Fruit fly (Drosophila melanogaster) whole organism, embryonic: Measurements from ENCODE around the gene smo.

Experiments
- Awh ChIP-seq: fragments of 200-800 bp; sonication (Bioruptor generic); IDR thresholded peaks from 2 replicates; pipeline ENCODE4, ENCODE4 v1.3.6; 2022; ENCODE audit warnings: missing biosample characterization, missing genetic modification characterization
- BEAF-32 ChIP-seq: fragments of 200-800 bp; sonication (Bioruptor generic); optimal IDR thresholded peaks from 3 replicates; lab custom pipeline; 2017; ENCODE audit warnings: missing biosample characterization, missing genetic modification characterization, mild to moderate bottlenecking, moderate library complexity, missing genetic modification reagents
- CG10366 ChIP-seq: fragments of 200-800 bp; sonication (Bioruptor generic); IDR thresholded peaks from 2 replicates; pipeline ENCODE4 v1.3.6; 2022; ENCODE audit warnings: missing biosample characterization, missing genetic modification characterization
- CG15514 ChIP-seq: fragments of 200-800 bp; sonication (Bioruptor generic); optimal IDR thresholded peaks from 3 replicates; lab custom pipeline; 2017; ENCODE audit warnings: missing biosample characterization, missing genetic modification characterization, mild to moderate bottlenecking, moderate library complexity, missing genetic modification reagents
- CG17802 ChIP-seq: fragments of 200-800 bp; sonication (Bioruptor generic); optimal IDR thresholded peaks from 2 replicates; lab custom pipeline; 2018; ENCODE audit warnings: missing biosample characterization, mild to moderate bottlenecking, missing genetic modification characterization, moderate library complexity
- CG2116 ChIP-seq: fragments of 200-800 bp; sonication (Bioruptor generic); optimal IDR thresholded peaks from 3 replicates; lab custom pipeline; 2018; ENCODE audit warnings: missing biosample characterization, mild to moderate bottlenecking, missing genetic modification characterization
- CG31365 ChIP-seq: fragments of 200-800 bp; sonication (Bioruptor generic); optimal IDR thresholded peaks from 2 replicates; lab custom pipeline; 2018; ENCODE audit warnings: missing biosample characterization, mild to moderate bottlenecking, missing genetic modification characterization
- CG34422 ChIP-seq: fragments of 200-800 bp; sonication (Bioruptor generic); IDR thresholded peaks from 3 replicates; pipeline ENCODE4 v1.3.6; 2022; ENCODE audit warnings: missing biosample characterization, missing genetic modification characterization
- CG6272 ChIP-seq: fragments of 200-800 bp; sonication (Bioruptor generic); IDR thresholded peaks from 2 replicates; pipeline ENCODE4 v1.3.6; 2022; ENCODE audit warnings: missing biosample characterization, missing genetic modification characterization
- CG7372 ChIP-seq: fragments of 200-800 bp; sonication (Bioruptor generic); IDR thresholded peaks from 2 replicates; pipeline ENCODE4 v1.3.6; 2022; ENCODE audit warnings: missing biosample characterization, missing genetic modification characterization
- CG7786 ChIP-seq: fragments of 200-800 bp; sonication (Bioruptor generic); optimal IDR thresholded peaks from 2 replicates; lab custom pipeline; 2016; ENCODE audit warnings: missing biosample characterization, missing genetic modification characterization
- CG9797 ChIP-seq: fragments of 200-800 bp; sonication (Bioruptor generic); optimal IDR thresholded peaks from 3 replicates; lab custom pipeline; 2018; ENCODE audit warnings: missing biosample characterization, mild to moderate bottlenecking, missing genetic modification characterization
- CTCF ChIP-seq: fragments of 200-800 bp; sonication (Bioruptor generic); optimal IDR thresholded peaks from 2 replicates; lab custom pipeline; 2017; ENCODE audit warnings: missing biosample characterization, mild to moderate bottlenecking, missing genetic modification characterization, moderate library complexity
- Dll ChIP-seq: fragments of 200-800 bp; sonication (Bioruptor generic); IDR thresholded peaks from 4 replicates; pipeline ENCODE4 v1.3.6; 2022; ENCODE audit warnings: missing biosample characterization, missing genetic modification characterization; ENCODE audit not compliant: partially characterized antibody
- E2f2 ChIP-seq: fragments of 200-800 bp; sonication (Bioruptor generic); IDR thresholded peaks from 2 replicates; pipeline ENCODE4 v1.3.6; 2022; ENCODE audit warnings: missing biosample characterization, missing genetic modification characterization
- ERR ChIP-seq: fragments of 200-800 bp; sonication (Bioruptor generic); optimal IDR thresholded peaks from 2 replicates; lab custom pipeline; 2016; ENCODE audit warnings: missing biosample characterization, missing genetic modification characterization
- Ets65A ChIP-seq: fragments of 200-800 bp; sonication (Bioruptor generic); peaks from one replicate; lab custom pipeline; 2016; ENCODE audit warnings: missing biosample characterization, missing genetic modification characterization
- GATAe ChIP-seq: fragments of 200-800 bp; sonication (Bioruptor generic); conservative IDR thresholded peaks from 2 replicates; pipeline ENCODE4 v1.3.6; 2022; ENCODE audit warnings: missing biosample characterization, missing genetic modification characterization
- HHEX ChIP-seq: fragments of 200-800 bp; sonication (Bioruptor generic); optimal IDR thresholded peaks from 3 replicates; lab custom pipeline; 2017; ENCODE audit warnings: missing biosample characterization, mild to moderate bottlenecking, missing genetic modification characterization, missing genetic modification reagents
- HLH3B ChIP-seq: fragments of 200-800 bp; sonication (Bioruptor generic); IDR thresholded peaks from 2 replicates; pipeline ENCODE4 v1.3.6; 2022; ENCODE audit warnings: missing biosample characterization, missing genetic modification characterization
- HLHmδ ChIP-seq: fragments of 200-800 bp; sonication (Bioruptor generic); optimal IDR thresholded peaks from 2 replicates; lab custom pipeline; 2018; ENCODE audit warnings: missing biosample characterization, mild to moderate bottlenecking, missing genetic modification characterization, moderate library complexity
- HmgZ ChIP-seq: fragments of 200-800 bp; sonication (Bioruptor generic); optimal IDR thresholded peaks from 2 replicates; lab custom pipeline; 2018; ENCODE audit warnings: missing biosample characterization, mild to moderate bottlenecking, missing genetic modification characterization
- Hr51 ChIP-seq, 2 experiments: fragments of 200-800 bp; sonication (Bioruptor generic); optimal IDR thresholded peaks; 2 replicates in 1 of 2; 3 replicates in 1 of 2; lab custom pipeline; 2016 to 2018; ENCODE audit warnings: missing biosample characterization in 2 of 2, missing genetic modification characterization in 2 of 2, mild to moderate bottlenecking in 1 of 2, moderate library complexity in 1 of 2
- MBD-R2 ChIP-seq: fragments of 200-800 bp; sonication (Bioruptor generic); IDR thresholded peaks from 2 replicates; pipeline ENCODE4 v1.3.6; 2022; ENCODE audit warnings: missing biosample characterization, missing genetic modification characterization
- Med ChIP-seq: fragments of 200-800 bp; sonication (Bioruptor generic); peaks from one replicate; lab custom pipeline; 2016; ENCODE audit warnings: missing biosample characterization, missing genetic modification characterization, mild to moderate bottlenecking, inconsistent platforms, moderate library complexity
- Meics ChIP-seq: fragments of 200-800 bp; sonication (Bioruptor generic); optimal IDR thresholded peaks from 2 replicates; lab custom pipeline; 2017; ENCODE audit warnings: missing biosample characterization, mild to moderate bottlenecking, missing genetic modification characterization
- Myb ChIP-seq: fragments of 200-800 bp; sonication (Bioruptor generic); optimal IDR thresholded peaks from 2 replicates; lab custom pipeline; 2016; ENCODE audit warnings: missing biosample characterization, missing genetic modification characterization
- NC2α ChIP-seq: fragments of 200-800 bp; sonication (Bioruptor generic); optimal IDR thresholded peaks from 2 replicates; lab custom pipeline; 2016; ENCODE audit warnings: missing biosample characterization, missing genetic modification characterization
- Nf-YB ChIP-seq: fragments of 200-800 bp; sonication (Bioruptor generic); optimal IDR thresholded peaks from 3 replicates; lab custom pipeline; 2019; ENCODE audit warnings: missing biosample characterization, mild to moderate bottlenecking, missing genetic modification characterization, moderate library complexity
- Pdp1 ChIP-seq, 2 experiments: fragments of 200-800 bp; sonication (Bioruptor generic); optimal IDR thresholded peaks; 3 replicates each; lab custom pipeline; 2016; ENCODE audit warnings: missing biosample characterization in 2 of 2, missing genetic modification characterization in 2 of 2, mild to moderate bottlenecking in 1 of 2, moderate library complexity in 1 of 2
- Poxn ChIP-seq: fragments of 200-800 bp; sonication (Bioruptor generic); IDR thresholded peaks from 2 replicates; pipeline ENCODE4 v1.3.6; 2022; ENCODE audit warnings: missing biosample characterization, missing genetic modification characterization
- Sry-δ ChIP-seq: fragments of 200-800 bp; sonication (Bioruptor generic); optimal IDR thresholded peaks from 2 replicates; lab custom pipeline; 2016; ENCODE audit warnings: missing biosample characterization, missing genetic modification characterization
- Taf1 ChIP-seq: fragments of 200-800 bp; sonication (Bioruptor generic); IDR thresholded peaks from 2 replicates; pipeline ENCODE4 v1.3.6; 2022; ENCODE audit warnings: missing biosample characterization, missing genetic modification characterization
- Xrp1 ChIP-seq: fragments of 200-800 bp; sonication (Bioruptor generic); IDR thresholded peaks from 2 replicates; pipeline ENCODE4 v1.3.6; 2022; ENCODE audit warnings: missing biosample characterization, missing genetic modification characterization
- YL-1 ChIP-seq: fragments of 200-800 bp; sonication (Bioruptor generic); optimal IDR thresholded peaks from 3 replicates; lab custom pipeline; 2017; ENCODE audit warnings: missing biosample characterization, mild to moderate bottlenecking, missing genetic modification characterization
- amos ChIP-seq: fragments of 200-800 bp; sonication (Bioruptor generic); IDR thresholded peaks from 2 replicates; pipeline ENCODE4 v1.3.6; 2022; ENCODE audit warnings: missing biosample characterization, missing genetic modification characterization; ENCODE audit not compliant: partially characterized antibody
- ato ChIP-seq: fragments of 200-800 bp; sonication (Bioruptor generic); IDR thresholded peaks from 2 replicates; pipeline ENCODE4 v1.3.6; 2022; ENCODE audit warnings: missing biosample characterization, missing genetic modification characterization; ENCODE audit not compliant: partially characterized antibody
- bbx ChIP-seq: fragments of 200-800 bp; sonication (Bioruptor generic); IDR thresholded peaks from 2 replicates; pipeline ENCODE4 v1.3.6; 2022; ENCODE audit warnings: missing biosample characterization, missing genetic modification characterization; ENCODE audit not compliant: partially characterized antibody
- bigmax ChIP-seq: fragments of 200-800 bp; sonication (Bioruptor generic); optimal IDR thresholded peaks from 2 replicates; lab custom pipeline; 2018; ENCODE audit warnings: missing biosample characterization, mild to moderate bottlenecking, missing genetic modification characterization
- crol ChIP-seq: fragments of 200-800 bp; sonication (Bioruptor generic); IDR thresholded peaks from 2 replicates; pipeline ENCODE4 v1.3.6; 2022; ENCODE audit warnings: missing biosample characterization, missing genetic modification characterization
- ems ChIP-seq: fragments of 200-800 bp; sonication (Bioruptor generic); optimal IDR thresholded peaks from 3 replicates; lab custom pipeline; 2016; ENCODE audit warnings: missing biosample characterization, missing genetic modification characterization
- fd102C ChIP-seq: fragments of 200-800 bp; sonication (Bioruptor generic); optimal IDR thresholded peaks from 2 replicates; lab custom pipeline; 2018; ENCODE audit warnings: missing biosample characterization, mild to moderate bottlenecking, missing genetic modification characterization, moderate library complexity
- gfzf ChIP-seq: fragments of 200-800 bp; sonication (Bioruptor generic); optimal IDR thresholded peaks from 2 replicates; lab custom pipeline; 2016; ENCODE audit warnings: missing biosample characterization, mild to moderate bottlenecking, missing genetic modification characterization, moderate library complexity
- hbn ChIP-seq: fragments of 200-800 bp; sonication (Bioruptor generic); IDR thresholded peaks from 2 replicates; pipeline ENCODE4 v1.3.6; 2022; ENCODE audit warnings: missing biosample characterization, missing genetic modification characterization; ENCODE audit not compliant: partially characterized antibody
- jumu ChIP-seq: fragments of 200-800 bp; sonication (Bioruptor generic); optimal IDR thresholded peaks from 3 replicates; lab custom pipeline; 2016; ENCODE audit warnings: missing biosample characterization, missing genetic modification characterization
- sima ChIP-seq: fragments of 200-800 bp; sonication (Bioruptor generic); optimal IDR thresholded peaks from 2 replicates; lab custom pipeline; 2016; ENCODE audit warnings: missing biosample characterization, missing genetic modification characterization
- slp2 ChIP-seq: fragments of 200-800 bp; sonication (Bioruptor generic); optimal IDR thresholded peaks from 2 replicates; lab custom pipeline; 2016; ENCODE audit warnings: missing biosample characterization, missing genetic modification characterization
- sna ChIP-seq: fragments of 200-800 bp; sonication (Bioruptor generic); IDR thresholded peaks from 2 replicates; pipeline ENCODE4 v1.3.6; 2022; ENCODE audit warnings: missing biosample characterization, missing genetic modification characterization; ENCODE audit not compliant: partially characterized antibody
- so ChIP-seq: fragments of 200-800 bp; sonication (Bioruptor generic); IDR thresholded peaks from 3 replicates; pipeline ENCODE4 v1.3.6; 2022; ENCODE audit warnings: missing biosample characterization, missing genetic modification characterization
- wor ChIP-seq: fragments of 200-800 bp; sonication (Bioruptor generic); IDR thresholded peaks from 2 replicates; pipeline ENCODE4 v1.3.6; 2022; ENCODE audit warnings: missing biosample characterization, missing genetic modification characterization

The smo gene

dm6 chr2L:291657-292056 lies 14.3 kb downstream of the smo start, which contains the start of gene CG3625 (continued):
- peak; percentile 20; the same call in 1 of the 2 replicates for TF ChIP-seq amos (GFP tag; lab: Robert Waterston, UW)
- no peak for TF ChIP-seq Meics
- no peak for TF ChIP-seq Awh (GFP tag; lab: Robert Waterston, UW)
- TF ChIP-seq Med: peak; percentile 81
- peak; percentile 10; the same call in 1 of the 2 replicates for TF ChIP-seq sna (GFP tag; lab: Robert Waterston, UW)
- no peak for TF ChIP-seq CG2116
- TF ChIP-seq sima (GFP tag; lab: Kevin White, UChicago): no peak
- TF ChIP-seq Hr51 (GFP tag; optimal IDR thresholded peaks at IDR 0.05; lab: Kevin White, UChicago): no peak
- TF ChIP-seq CG7372 (GFP tag; lab: Robert Waterston, UW): 0 out of 2 replicates have a peak, but pooled peaks have one; percentile 43
- no peak for TF ChIP-seq fd102C (GFP tag; lab: Kevin White, UChicago)

dm6 chr2L:292301-292700 lies 14.9 kb downstream of the smo start, which contains the start of gene CG11562:
TSS of gene CG11562 (plus strand) at chr2L:292419.
- TF ChIP-seq NC2α (GFP tag; lab: Kevin White, UChicago) (no peak), HHEX (GFP tag; lab: Kevin White, UChicago) (no peak), HLHmδ (GFP tag; lab: Kevin White, UChicago) (no peak), Myb (GFP tag; lab: Kevin White, UChicago) (peak; percentile 13), BEAF-32 (GFP tag; lab: Kevin White, UChicago) (peak; percentile 10), CG17802 (tag; lab: Kevin White, UChicago) (no peak), CG7786 (no peak), Ets65A (no peak), CG6272 (GFP tag; lab: Robert Waterston, UW) (no peak), ems (GFP tag; lab: Kevin White, UChicago) (no peak), Dll (peak; percentile 53; the same call in 1 of the 4 replicates), bbx (0 out of 2 replicates have a peak, but pooled peaks have one; percentile 38), MBD-R2 (GFP tag; lab: Robert Waterston, UW) (peak; percentile 75), GATAe (GFP tag; lab: Robert Waterston, UW) (no peak), bigmax (GFP tag; lab: Kevin White, UChicago) (peak; percentile 94), slp2 (GFP tag; lab: Kevin White, UChicago) (no peak), Med (peak; percentile 66), wor (GFP tag; lab: Robert Waterston, UW) (no peak), E2f2 (GFP tag; lab: Robert Waterston, UW) (peak; percentile 91), CG34422 (GFP tag; lab: Robert Waterston, UW) (peak; percentile 65; the same call in 1 of the 3 replicates), Poxn (no peak), gfzf (GFP tag; lab: Kevin White, UChicago) (peak; percentile 76), Xrp1 (no peak), Taf1 (GFP tag; lab: Robert Waterston, UW) (no peak), CG31365 (tag; lab: Kevin White, UChicago) (no peak), jumu (GFP tag; lab: Kevin White, UChicago) (no peak), CG9797 (GFP tag; lab: Kevin White, UChicago) (peak; percentile 62), Pdp1 (GFP tag; optimal IDR thresholded peaks at IDR 0.05; lab: Kevin White, UChicago) (peak in 1 of 2 experiments; percentile 97), CG2116 (peak; percentile 32), CG10366 (GFP tag; lab: Robert Waterston, UW) (no peak), CTCF (peak; percentile 44), Nf-YB (GFP tag; lab: Kevin White, UChicago) (no peak), crol (no peak), Sry-δ (GFP tag; lab: Kevin White, UChicago) (peak; percentile 7), ERR (GFP tag; lab: Kevin White, UChicago) (no peak), HmgZ (tag; lab: Kevin White, UChicago) (peak; percentile 27), hbn (GFP tag; lab: Robert Waterston, UW) (no peak), HLH3B (GFP tag; lab: Robert Waterston, UW) (no peak), so (GFP tag; lab: Robert Waterston, UW) (no peak), CG15514 (GFP tag; lab: Kevin White, UChicago) (peak; percentile 63), YL-1 (GFP tag; lab: Kevin White, UChicago) (no peak), ato (no peak)
